Worm (Caenorhabditis elegans) whole organism, L2 larva: Measurements from ENCODE around the gene gon-14.
A peak's percentile ranks its signal among the peaks of the same experiment; 100 is the strongest.

Source experiments
- C34F6.9 ChIP-seq: fragments of 150-350 bp; optimal IDR thresholded peaks from 2 replicates; lab custom pipeline; 2014; ENCODE audit warnings: missing biosample characterization, missing genetic modification characterization
- R02D3.7 ChIP-seq: fragments of 150-350 bp; optimal IDR thresholded peaks from 2 replicates; lab custom pipeline; 2014; ENCODE audit warnings: missing biosample characterization, missing genetic modification characterization
- ceh-82 ChIP-seq: fragments of 150-350 bp; optimal IDR thresholded peaks from 2 replicates; lab custom pipeline; 2014; ENCODE audit warnings: missing biosample characterization, missing genetic modification characterization
- mdl-1 ChIP-seq, 2 experiments: fragments of 150-350 bp in 1 of 2; sonication (generic microtip) in 1 of 2; optimal IDR thresholded peaks; 2 replicates each; lab custom pipeline; 2017; ENCODE audit warnings: missing biosample characterization in 2 of 2, missing genetic modification characterization in 2 of 2
- nhr-237 ChIP-seq: fragments of 150-350 bp; optimal IDR thresholded peaks from 2 replicates; lab custom pipeline; 2014; ENCODE audit warnings: missing biosample characterization, missing genetic modification characterization
- peb-1 ChIP-seq: fragments of 150-350 bp; optimal IDR thresholded peaks from 2 replicates; lab custom pipeline; 2014; ENCODE audit warnings: missing biosample characterization, missing genetic modification characterization
- sma-9 ChIP-seq, 2 experiments: fragments of 150-350 bp in 1 of 2; sonication (generic microtip) in 1 of 2; optimal IDR thresholded peaks; 2 replicates each; lab custom pipeline; 2014 to 2016; ENCODE audit warnings: missing genetic modification characterization in 2 of 2, mild to moderate bottlenecking in 1 of 2, missing biosample characterization in 1 of 2, missing compliant biosample characterization in 1 of 2, missing genetic modification reagents in 1 of 2, moderate library complexity in 1 of 2
- ztf-11 ChIP-seq: sonication (generic microtip); optimal IDR thresholded peaks from 2 replicates; lab custom pipeline; 2017; ENCODE audit warnings: missing biosample characterization, missing genetic modification characterization

DNA sequence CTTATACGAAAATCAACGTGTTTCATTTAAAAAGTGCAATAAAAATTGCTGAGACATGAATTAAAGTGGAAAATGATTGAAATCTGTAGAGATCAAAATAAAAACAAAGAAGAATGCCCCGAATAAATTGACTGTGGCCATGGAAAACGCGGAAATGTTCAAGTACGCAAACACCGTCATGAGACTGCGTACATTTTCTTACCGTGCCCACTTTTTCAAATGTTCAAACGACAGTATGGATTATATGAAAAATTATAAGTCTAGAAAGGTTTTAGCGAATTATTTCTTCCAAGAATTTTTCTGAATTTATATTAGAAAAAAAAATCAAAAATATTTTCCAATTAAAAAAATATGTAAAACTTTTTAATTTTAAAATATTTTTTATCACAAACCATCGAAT, 546 bp upstream of the gon-14 start:
- no peak for TF ChIP-seq peb-1 (tag; lab: Kevin White, UChicago)
- TF ChIP-seq ceh-82 (tag; lab: Kevin White, UChicago): no peak
- no peak for TF ChIP-seq mdl-1 (tag; optimal IDR thresholded peaks at IDR 0.05; lab: Kevin White, UChicago)
- no peak for TF ChIP-seq sma-9 (GFP tag; optimal IDR thresholded peaks at IDR 0.05; lab: Kevin White, UChicago)
- no peak for TF ChIP-seq sma-9 (tag; optimal IDR thresholded peaks at IDR 0.05; lab: Kevin White, UChicago)
- no peak for TF ChIP-seq nhr-237 (tag; lab: Kevin White, UChicago)
- no peak for TF ChIP-seq ztf-11 (tag; lab: Kevin White, UChicago)
- no peak for TF ChIP-seq R02D3.7 (tag; lab: Kevin White, UChicago)
- peak; percentile 7 for TF ChIP-seq C34F6.9 (tag; lab: Kevin White, UChicago)
